Fruit fly (Drosophila melanogaster) whole organism, wandering third instar larva: Measurements from ENCODE around the gene CG9147.

ENCODE experiments used
- Dfd ChIP-seq: fragments of >200 bp; optimal IDR thresholded peaks from 2 replicates; lab custom pipeline; 2017; ENCODE audit warnings: missing biosample characterization, missing genetic modification characterization
- Hnf4 ChIP-seq: fragments of 200-800 bp; sonication (Bioruptor generic); optimal IDR thresholded peaks from 2 replicates; lab custom pipeline; 2016; ENCODE audit warnings: missing biosample characterization, mild to moderate bottlenecking, missing genetic modification characterization
- Hr78 ChIP-seq: fragments of >200 bp; optimal IDR thresholded peaks from 2 replicates; lab custom pipeline; 2017; ENCODE audit warnings: missing biosample characterization, missing genetic modification characterization
- Myc ChIP-seq: fragments of >200 bp; optimal IDR thresholded peaks from 2 replicates; lab custom pipeline; 2017
- Rel ChIP-seq, 2 experiments: fragments of 200-800 bp; sonication (Bioruptor generic) in 1 of 2; optimal IDR thresholded peaks; 2 replicates in 1 of 2; 3 replicates in 1 of 2; lab custom pipeline; 2016 to 2019; ENCODE audit warnings: mild to moderate bottlenecking in 2 of 2, missing biosample characterization in 2 of 2, missing genetic modification characterization in 2 of 2, moderate library complexity in 1 of 2
- br ChIP-seq: fragments of 200-800 bp; sonication (Bioruptor generic); optimal IDR thresholded peaks from 2 replicates; lab custom pipeline; 2016; ENCODE audit warnings: missing biosample characterization, missing genetic modification characterization
- dmrt93B ChIP-seq: fragments of 200-800 bp; sonication (Bioruptor generic); optimal IDR thresholded peaks from 2 replicates; lab custom pipeline; 2018; ENCODE audit warnings: missing biosample characterization, mild to moderate bottlenecking, missing genetic modification characterization
- ey ChIP-seq: fragments of 200-800 bp; sonication (Bioruptor generic); optimal IDR thresholded peaks from 2 replicates; lab custom pipeline; 2016; ENCODE audit warnings: missing biosample characterization, missing genetic modification characterization
- sage ChIP-seq: fragments of 200-800 bp; sonication (Bioruptor generic); optimal IDR thresholded peaks from 2 replicates; lab custom pipeline; 2016; ENCODE audit warnings: missing biosample characterization, mild to moderate bottlenecking, missing genetic modification characterization

- no peak for TF ChIP-seq dmrt93B
- no peak for TF ChIP-seq Hnf4 (GFP tag; lab: Kevin White, UChicago)
- TF ChIP-seq Myc = no peak
- no peak for TF ChIP-seq Rel (GFP tag; optimal IDR thresholded peaks at IDR 0.05; lab: Kevin White, UChicago)
- peak; percentile 82 for TF ChIP-seq Rel (tag; optimal IDR thresholded peaks at IDR 0.05; lab: Kevin White, UChicago)
- no peak for TF ChIP-seq Dfd
- no peak for TF ChIP-seq Hr78
- no peak for TF ChIP-seq sage (GFP tag; lab: Kevin White, UChicago)
- no peak for TF ChIP-seq br (GFP tag; lab: Kevin White, UChicago)
- TF ChIP-seq ey = no peak
Measured at dm6 chr2L:6090365-6090764, 24.6 kb downstream of the CG9147 start.
